Worm (Caenorhabditis elegans): ENCODE results near the gene cash-1.
A peak's percentile ranks its signal among the peaks of the same experiment; 100 is the strongest.

The cash-1 gene

DNA sequence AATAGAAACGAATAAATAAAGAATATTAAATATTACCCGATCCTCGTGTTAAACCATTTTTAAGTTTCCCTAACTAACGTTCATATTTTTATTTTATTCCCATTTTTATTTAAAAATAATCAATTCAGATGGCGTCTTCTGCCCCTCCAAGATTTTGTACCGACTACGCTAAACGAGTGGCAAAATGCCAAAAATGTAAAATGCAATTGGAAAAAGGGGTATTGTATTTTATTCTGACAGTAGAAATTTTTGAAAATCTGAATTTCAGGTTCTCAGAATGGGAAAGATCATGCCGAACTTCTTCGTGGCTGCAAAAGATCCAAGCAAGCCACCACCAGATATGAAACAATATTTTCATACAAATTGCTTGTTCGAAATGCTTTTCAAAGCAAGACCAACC, 19.2 kb upstream of the cash-1 start, which contains the start of gene K07C5.3:
K07C5.3 (plus strand) TSS at position 129 of the 400 bp plus-strand sequence.
- TF ChIP-seq ekl-4 (GFP tag; IDR thresholded peaks at IDR 0.05) (0 out of 2 replicates have a peak, but pooled peaks have one; percentile 59), aptf-3 (GFP tag; IDR thresholded peaks at IDR 0.05) (0 out of 2 replicates have a peak, but pooled peaks have one; percentile 71), somi-1 (GFP tag; optimal IDR thresholded peaks at IDR 0.05) (no peak), F52B5.7 (tag; optimal IDR thresholded peaks at IDR 0.05) (peak; percentile 8), ztf-18 (tag; optimal IDR thresholded peaks at IDR 0.05) (no peak), F39B2.1 (GFP tag; IDR thresholded peaks at IDR 0.05) (peak; percentile 71; the same call in 1 of the 2 replicates), madf-8 (GFP tag; conservative IDR thresholded peaks at IDR 0.05) (no peak), chd-7 (tag; optimal IDR thresholded peaks at IDR 0.05) (peak; percentile 38), F57A8.1 (GFP tag; optimal IDR thresholded peaks at IDR 0.05) (no peak), lin-35 (GFP tag; optimal IDR thresholded peaks at IDR 0.05) (no peak), nfya-2 (GFP tag; IDR thresholded peaks at IDR 0.05) (no peak), F33H1.4 (GFP tag; IDR thresholded peaks at IDR 0.05) (no peak; the same call in 1 of the 2 replicates), zfh-2 (GFP tag; conservative IDR thresholded peaks at IDR 0.05) (no peak), B0336.3 (GFP tag; IDR thresholded peaks at IDR 0.05) (0 out of 2 replicates have a peak, but pooled peaks have one; percentile 11), egrh-3 (GFP tag; IDR thresholded peaks at IDR 0.05) (no peak), Y53F4B.3 (GFP tag; IDR thresholded peaks at IDR 0.05) (no peak), hsf-1 (GFP tag; IDR thresholded peaks at IDR 0.05) (peak; percentile 63), F10E7.11 (tag; optimal IDR thresholded peaks at IDR 0.05) (peak; percentile 56), Y79H2A.3 (GFP tag; conservative IDR thresholded peaks at IDR 0.05) (peak; percentile 66; the same call in 1 of the 2 replicates), athp-1 (tag; optimal IDR thresholded peaks at IDR 0.05) (peak; percentile 74), unc-130 (GFP tag; optimal IDR thresholded peaks at IDR 0.05) (no peak), cebp-1 (GFP tag; IDR thresholded peaks at IDR 0.05) (no peak), cebp-1 (tag; optimal IDR thresholded peaks at IDR 0.05) (peak; percentile 9), snpc-3.4 (tag; optimal IDR thresholded peaks at IDR 0.05) (no peak), tlf-1 (GFP tag; optimal IDR thresholded peaks at IDR 0.05) (no peak), attf-6 (GFP tag; IDR thresholded peaks at IDR 0.05) (0 out of 2 replicates have a peak, but pooled peaks have one; percentile 17), lin-54 (GFP tag; optimal IDR thresholded peaks at IDR 0.05) (peak; percentile 2), pbrm-1 (GFP tag; IDR thresholded peaks at IDR 0.05) (peak; percentile 48; the same call in 1 of the 2 replicates), nhr-179 (tag; optimal IDR thresholded peaks at IDR 0.05) (no peak), ceh-79 (tag; optimal IDR thresholded peaks at IDR 0.05) (peak; percentile 39), madf-3 (GFP tag; IDR thresholded peaks at IDR 0.05) (peak; percentile 76), hmg-1.2 (GFP tag; IDR thresholded peaks at IDR 0.05) (0 out of 2 replicates have a peak, but pooled peaks have one; percentile 6), dox-1 (GFP tag; IDR thresholded peaks at IDR 0.05) (no peak), cebp-2 (GFP tag; IDR thresholded peaks at IDR 0.05) (no peak), D2030.7 (GFP tag; IDR thresholded peaks at IDR 0.05) (peak; percentile 15; the same call in 1 of the 2 replicates), atf-7 (tag; optimal IDR thresholded peaks at IDR 0.05) (peak; percentile 27)

DNA sequence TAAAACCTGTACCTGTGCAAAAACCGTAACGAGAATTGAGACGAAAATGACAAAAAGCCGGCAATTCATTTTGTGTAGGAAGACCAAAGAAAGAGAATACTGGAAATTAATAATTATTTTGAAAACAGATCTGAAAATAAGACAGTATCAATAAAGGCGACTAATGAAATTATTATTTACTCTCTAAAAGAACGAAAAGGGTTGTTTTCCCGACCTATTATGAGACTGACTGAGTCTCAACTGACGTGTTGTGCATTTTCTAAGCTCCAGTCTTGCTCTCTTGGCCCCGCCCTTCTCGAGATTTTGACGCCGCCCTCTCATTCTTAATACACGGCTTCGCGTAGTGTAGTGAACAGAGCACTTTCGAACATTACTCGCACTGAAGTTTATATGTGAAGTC, 12.0 kb upstream of the cash-1 start, which contains the start of gene K07C5.9:
K07C5.9 (minus strand) TSS at position 101 of the 400 bp plus-strand sequence.
- TF ChIP-seq cebp-1 (GFP tag; IDR thresholded peaks at IDR 0.05) (no peak), cebp-1 (tag; optimal IDR thresholded peaks at IDR 0.05) (no peak), F37B4.10 (GFP tag; IDR thresholded peaks at IDR 0.05) (no peak), ekl-4 (GFP tag; IDR thresholded peaks at IDR 0.05) (0 out of 2 replicates have a peak, but pooled peaks have one; percentile 26), nhr-179 (tag; optimal IDR thresholded peaks at IDR 0.05) (no peak), akir-1 (GFP tag; optimal IDR thresholded peaks at IDR 0.05) (no peak), snpc-3.4 (tag; optimal IDR thresholded peaks at IDR 0.05) (peak; percentile 6), hlh-26 (GFP tag; conservative IDR thresholded peaks at IDR 0.05) (no peak), madf-6 (GFP tag; IDR thresholded peaks at IDR 0.05) (0 out of 2 replicates have a peak, but pooled peaks have one; percentile 43), mcd-1 (GFP tag; IDR thresholded peaks at IDR 0.05) (no peak), let-526 (GFP tag; IDR thresholded peaks at IDR 0.05) (no peak)

All from whole organism, young adult.